Worm (Caenorhabditis elegans): ENCODE measurements around the gene sur-5.

DNA sequence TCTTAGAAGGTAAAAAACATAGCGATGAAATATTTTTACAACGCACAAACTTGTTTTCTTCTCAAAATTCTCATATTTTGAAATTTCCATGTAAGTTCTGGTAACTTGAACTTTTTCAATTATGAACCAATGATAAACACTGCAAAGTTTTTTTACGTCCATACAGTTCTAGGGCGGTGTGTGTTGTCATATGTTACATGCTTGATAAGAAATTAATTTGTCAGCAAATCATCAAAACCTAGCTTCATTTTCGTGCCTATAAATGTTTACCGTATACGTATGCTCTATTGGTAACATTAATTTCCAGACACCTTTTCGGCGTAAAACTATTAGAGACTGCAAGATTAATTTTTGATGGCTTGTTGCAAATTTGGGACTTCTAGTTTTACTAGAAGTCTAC, 37.8 kb upstream of the sur-5 start:
- TF ChIP-seq med-1 (GFP tag; optimal IDR thresholded peaks at IDR 0.05; ENCODE audit: insufficient read depth) (no peak), cog-1 (tag; optimal IDR thresholded peaks at IDR 0.05) (no peak), flt-1 (GFP tag; IDR thresholded peaks at IDR 0.05) (no peak), ztf-23 (GFP tag; IDR thresholded peaks at IDR 0.05) (no peak), T22C8.4 (GFP tag; IDR thresholded peaks at IDR 0.05) (no peak), tab-1 (GFP tag; IDR thresholded peaks at IDR 0.05) (no peak)
